Worm (Caenorhabditis elegans) whole organism, midembryonic: ENCODE data around the gene rnh-1.2.

Experiments used
- flt-1 ChIP-seq: fragments of 200-800 bp; sonication (Bioruptor generic); IDR thresholded peaks from 2 replicates; pipeline ENCODE4 v1.3.6; 2022; ENCODE audit warnings: missing genetic modification characterization, missing compliant biosample characterization
- klf-2 ChIP-seq: fragments of 200-800 bp; sonication (Bioruptor generic); conservative IDR thresholded peaks from 2 replicates; pipeline ENCODE4 v1.3.6; 2022; ENCODE audit warnings: missing genetic modification reagents, missing genetic modification characterization, missing compliant biosample characterization
- med-1 ChIP-seq: sonication (generic microtip); optimal IDR thresholded peaks from 2 replicates; lab custom pipeline; 2017; ENCODE audit warnings: missing genetic modification characterization, mild to moderate bottlenecking, missing compliant biosample characterization, antibody characterized with exemption, missing genetic modification reagents; ENCODE audit not compliant: insufficient read depth
- ref-1 ChIP-seq: fragments of 200-800 bp; sonication (Bioruptor generic); conservative IDR thresholded peaks from 2 replicates; pipeline ENCODE4 v1.3.6; 2022; ENCODE audit warnings: missing genetic modification reagents, missing genetic modification characterization, missing compliant biosample characterization
- ztf-23 ChIP-seq: fragments of 200-800 bp; sonication (Bioruptor generic); IDR thresholded peaks from 2 replicates; pipeline ENCODE4 v1.3.6; 2022; ENCODE audit warnings: missing genetic modification reagents, missing genetic modification characterization, missing compliant biosample characterization

- no peak for TF ChIP-seq ztf-23
- no peak for TF ChIP-seq flt-1 (GFP tag; lab: Robert Waterston, UW)
- TF ChIP-seq med-1 (GFP tag; lab: Kevin White, UChicago), result no peak
- no peak for TF ChIP-seq klf-2 (GFP tag; lab: Robert Waterston, UW)
- no peak for TF ChIP-seq ref-1 (GFP tag; lab: Robert Waterston, UW)
These were observed at the start of gene rnh-1.2 for ce11 chrII:9841985-9842505.
